Worm (Caenorhabditis elegans) whole organism, L4/young adult: ENCODE data around the gene Y38E10A.22.

Source experiments
- W03F9.2 ChIP-seq: fragments of 150-350 bp; optimal IDR thresholded peaks from 2 replicates; lab custom pipeline; 2014; ENCODE audit warnings: missing biosample characterization, missing genetic modification characterization
- him-1 ChIP-seq: sonication (generic microtip); optimal IDR thresholded peaks from 2 replicates; lab custom pipeline; 2016; ENCODE audit warnings: missing genotype, missing genetic modification reagents, missing genetic modification characterization, missing compliant biosample characterization

DNA sequence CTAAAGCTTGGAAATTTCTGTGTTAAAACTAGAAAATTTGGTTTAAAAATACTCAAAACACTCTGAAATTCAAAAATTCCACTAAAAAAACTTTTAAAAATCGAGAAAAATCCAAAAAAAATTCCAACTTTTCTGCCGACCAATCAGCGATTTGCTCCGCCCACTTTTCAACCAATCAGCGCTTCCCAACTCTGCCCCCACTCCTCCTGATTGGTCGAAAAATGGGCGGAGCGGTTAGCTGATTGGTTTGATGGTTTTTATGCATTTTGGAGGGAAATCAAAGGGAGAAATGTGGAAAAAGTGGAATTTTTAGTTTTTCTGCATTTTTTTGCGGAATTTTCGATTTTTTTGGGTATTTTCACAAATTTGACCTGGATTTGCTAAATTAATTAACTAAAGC lies 44.4 kb upstream of the Y38E10A.22 start:
- TF ChIP-seq him-1 (tag; lab: Kevin White, UChicago): no peak
- TF ChIP-seq W03F9.2 (tag; lab: Kevin White, UChicago): no peak
